Worm (Caenorhabditis elegans): ENCODE data around the gene col-114.

DNA sequence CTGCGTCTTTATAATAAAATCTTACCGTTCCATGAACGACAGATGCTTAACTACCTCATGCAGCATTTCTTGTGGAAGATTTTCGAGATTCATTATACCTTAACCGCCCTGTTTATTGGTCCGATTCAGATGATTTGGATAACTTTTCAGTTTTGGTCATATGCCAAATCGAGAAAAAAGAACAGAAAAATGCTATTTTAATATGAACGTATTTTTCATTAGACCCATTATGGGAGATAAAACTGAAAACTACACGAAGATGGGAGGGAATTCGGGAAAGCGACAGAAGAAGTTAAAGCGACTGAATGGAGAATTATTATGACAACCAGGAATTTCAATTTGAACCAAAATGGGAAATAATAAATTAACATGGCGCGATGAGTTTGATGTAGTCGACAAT lies 19.4 kb downstream of the col-114 start, which contains the start of gene R13A1.10:
- TF ChIP-seq nhr-76 (tag; optimal IDR thresholded peaks at IDR 0.05): no peak
- TF ChIP-seq unc-130 (tag; optimal IDR thresholded peaks at IDR 0.05): no peak
- TF ChIP-seq elt-2 (tag; optimal IDR thresholded peaks at IDR 0.05): no peak
- TF ChIP-seq nhr-77 (tag; optimal IDR thresholded peaks at IDR 0.05): no peak
- no peak for TF ChIP-seq egl-13 (tag; optimal IDR thresholded peaks at IDR 0.05)

Measured in whole organism, L1 larva.